Worm (Caenorhabditis elegans): ENCODE data around the gene F36H12.3.

Gene F36H12.3

ce11 chrIV:5268803-5269202 is 3.8 kb upstream of the F36H12.3 start, which contains the start of gene F36H12.4:
Gene F36H12.4 (plus strand): TSS chrIV:5269103.
- TF ChIP-seq klf-2 (GFP tag; conservative IDR thresholded peaks at IDR 0.05), result no peak
- TF ChIP-seq cog-1 (tag; optimal IDR thresholded peaks at IDR 0.05), result no peak
- TF ChIP-seq flt-1 (GFP tag; IDR thresholded peaks at IDR 0.05), result no peak
- TF ChIP-seq T22C8.4 (GFP tag; IDR thresholded peaks at IDR 0.05), result no peak
- TF ChIP-seq ztf-29 (GFP tag; IDR thresholded peaks at IDR 0.05), result no peak
- TF ChIP-seq ref-1 (GFP tag; conservative IDR thresholded peaks at IDR 0.05), result no peak
- no peak for TF ChIP-seq ztf-23 (GFP tag; IDR thresholded peaks at IDR 0.05)
- TF ChIP-seq med-1 (GFP tag; optimal IDR thresholded peaks at IDR 0.05; ENCODE audit: insufficient read depth), result no peak
- no peak for TF ChIP-seq tab-1 (GFP tag; IDR thresholded peaks at IDR 0.05)

ce11 chrIV:5273385-5273784 is 767 bp downstream of the F36H12.3 start:
- TF ChIP-seq ref-1 (GFP tag; conservative IDR thresholded peaks at IDR 0.05) (no peak), T22C8.4 (GFP tag; IDR thresholded peaks at IDR 0.05) (no peak), med-1 (GFP tag; optimal IDR thresholded peaks at IDR 0.05; ENCODE audit: insufficient read depth) (no peak), cog-1 (tag; optimal IDR thresholded peaks at IDR 0.05) (no peak), ztf-23 (GFP tag; IDR thresholded peaks at IDR 0.05) (no peak), ztf-29 (GFP tag; IDR thresholded peaks at IDR 0.05) (no peak), klf-2 (GFP tag; conservative IDR thresholded peaks at IDR 0.05) (no peak), flt-1 (GFP tag; IDR thresholded peaks at IDR 0.05) (no peak), tab-1 (GFP tag; IDR thresholded peaks at IDR 0.05) (no peak)

ce11 chrIV:5274123-5274581 is 1.5 kb downstream of the F36H12.3 start, which contains the start of gene slfl-4:
Gene slfl-4 (plus strand): TSS chrIV:5274531.
- TF ChIP-seq ztf-23 (GFP tag; IDR thresholded peaks at IDR 0.05) (no peak), tab-1 (GFP tag; IDR thresholded peaks at IDR 0.05) (no peak), klf-2 (GFP tag; conservative IDR thresholded peaks at IDR 0.05) (no peak), med-1 (GFP tag; optimal IDR thresholded peaks at IDR 0.05; ENCODE audit: insufficient read depth) (no peak), flt-1 (GFP tag; IDR thresholded peaks at IDR 0.05) (no peak), ztf-29 (GFP tag; IDR thresholded peaks at IDR 0.05) (no peak), ref-1 (GFP tag; conservative IDR thresholded peaks at IDR 0.05) (no peak), T22C8.4 (GFP tag; IDR thresholded peaks at IDR 0.05) (no peak), cog-1 (tag; optimal IDR thresholded peaks at IDR 0.05) (no peak)

ce11 chrIV:5277752-5278151 is 5.1 kb downstream of the F36H12.3 start, which contains the start of gene F36H12.17:
Gene F36H12.17 (minus strand): TSS chrIV:5277852.
- TF ChIP-seq ztf-29 (GFP tag; IDR thresholded peaks at IDR 0.05) (no peak), flt-1 (GFP tag; IDR thresholded peaks at IDR 0.05) (no peak), T22C8.4 (GFP tag; IDR thresholded peaks at IDR 0.05) (no peak), cog-1 (tag; optimal IDR thresholded peaks at IDR 0.05) (no peak), klf-2 (GFP tag; conservative IDR thresholded peaks at IDR 0.05) (no peak), ref-1 (GFP tag; conservative IDR thresholded peaks at IDR 0.05) (no peak)

ce11 chrIV:5281457-5281856 is 8.8 kb downstream of the F36H12.3 start:
- no peak for TF ChIP-seq klf-2 (GFP tag; conservative IDR thresholded peaks at IDR 0.05)
- TF ChIP-seq ztf-23 (GFP tag; IDR thresholded peaks at IDR 0.05), result no peak

- no peak for TF ChIP-seq ztf-23 (GFP tag; IDR thresholded peaks at IDR 0.05)
- TF ChIP-seq ref-1 (GFP tag; conservative IDR thresholded peaks at IDR 0.05), result no peak
- no peak for TF ChIP-seq flt-1 (GFP tag; IDR thresholded peaks at IDR 0.05)
- no peak for TF ChIP-seq klf-2 (GFP tag; conservative IDR thresholded peaks at IDR 0.05)
- TF ChIP-seq T22C8.4 (GFP tag; IDR thresholded peaks at IDR 0.05), result no peak
Observed at ce11 chrIV:5287190-5287589, 14.6 kb downstream of the F36H12.3 start.

- TF ChIP-seq cog-1 (tag; optimal IDR thresholded peaks at IDR 0.05), result no peak
- TF ChIP-seq ztf-23 (GFP tag; IDR thresholded peaks at IDR 0.05), result no peak
- no peak for TF ChIP-seq ztf-29 (GFP tag; IDR thresholded peaks at IDR 0.05)
- TF ChIP-seq ref-1 (GFP tag; conservative IDR thresholded peaks at IDR 0.05), result no peak
- no peak for TF ChIP-seq T22C8.4 (GFP tag; IDR thresholded peaks at IDR 0.05)
- TF ChIP-seq flt-1 (GFP tag; IDR thresholded peaks at IDR 0.05), result no peak
- no peak for TF ChIP-seq klf-2 (GFP tag; conservative IDR thresholded peaks at IDR 0.05)
- TF ChIP-seq tab-1 (GFP tag; IDR thresholded peaks at IDR 0.05), result no peak
- no peak for TF ChIP-seq med-1 (GFP tag; optimal IDR thresholded peaks at IDR 0.05; ENCODE audit: insufficient read depth)
Observed at ce11 chrIV:5288932-5289331, 16.3 kb downstream of the F36H12.3 start.

- TF ChIP-seq cog-1 (tag; optimal IDR thresholded peaks at IDR 0.05) (no peak), tab-1 (GFP tag; IDR thresholded peaks at IDR 0.05) (no peak), ztf-29 (GFP tag; IDR thresholded peaks at IDR 0.05) (no peak), ref-1 (GFP tag; conservative IDR thresholded peaks at IDR 0.05) (no peak), med-1 (GFP tag; optimal IDR thresholded peaks at IDR 0.05; ENCODE audit: insufficient read depth) (no peak), T22C8.4 (GFP tag; IDR thresholded peaks at IDR 0.05) (no peak), flt-1 (GFP tag; IDR thresholded peaks at IDR 0.05) (no peak), klf-2 (GFP tag; conservative IDR thresholded peaks at IDR 0.05) (no peak), ztf-23 (GFP tag; IDR thresholded peaks at IDR 0.05) (no peak)
Observed at ce11 chrIV:5290547-5290946, 17.9 kb downstream of the F36H12.3 start, which contains the start of gene nlp-47. Gene nlp-47 (plus strand): TSS chrIV:5290847.

- no peak for TF ChIP-seq klf-2 (GFP tag; conservative IDR thresholded peaks at IDR 0.05)
- no peak for TF ChIP-seq ztf-29 (GFP tag; IDR thresholded peaks at IDR 0.05)
- TF ChIP-seq tab-1 (GFP tag; IDR thresholded peaks at IDR 0.05), result no peak
- no peak for TF ChIP-seq flt-1 (GFP tag; IDR thresholded peaks at IDR 0.05)
- no peak for TF ChIP-seq cog-1 (tag; optimal IDR thresholded peaks at IDR 0.05)
- no peak for TF ChIP-seq T22C8.4 (GFP tag; IDR thresholded peaks at IDR 0.05)
Observed at ce11 chrIV:5291207-5291606, 18.6 kb downstream of the F36H12.3 start.

- TF ChIP-seq T22C8.4 (GFP tag; IDR thresholded peaks at IDR 0.05), result no peak
- TF ChIP-seq ref-1 (GFP tag; conservative IDR thresholded peaks at IDR 0.05), result no peak
- no peak for TF ChIP-seq tab-1 (GFP tag; IDR thresholded peaks at IDR 0.05)
- TF ChIP-seq ztf-23 (GFP tag; IDR thresholded peaks at IDR 0.05), result no peak
- no peak for TF ChIP-seq ztf-29 (GFP tag; IDR thresholded peaks at IDR 0.05)
- no peak for TF ChIP-seq klf-2 (GFP tag; conservative IDR thresholded peaks at IDR 0.05)
- no peak for TF ChIP-seq cog-1 (tag; optimal IDR thresholded peaks at IDR 0.05)
- no peak for TF ChIP-seq flt-1 (GFP tag; IDR thresholded peaks at IDR 0.05)
- no peak for TF ChIP-seq med-1 (GFP tag; optimal IDR thresholded peaks at IDR 0.05; ENCODE audit: insufficient read depth)
Observed at ce11 chrIV:5294467-5294866, 21.8 kb downstream of the F36H12.3 start.

Data from whole organism, midembryonic.